Fruit fly (Drosophila melanogaster): Measurements from ENCODE around the gene Mms19.
A peak's percentile ranks its signal among the peaks of the same experiment; 100 is the strongest.

- TF ChIP-seq fd96Ca (GFP tag; IDR thresholded peaks at IDR 0.05), result peak; percentile 87
- TF ChIP-seq rn (GFP tag; IDR thresholded peaks at IDR 0.05), result peak; percentile 63
- peak; percentile 79 for TF ChIP-seq Ets98B (GFP tag; IDR thresholded peaks at IDR 0.05)
- TF ChIP-seq CG8301 (tag; optimal IDR thresholded peaks at IDR 0.05), result peak; percentile 90
- TF ChIP-seq CG8159 (tag; optimal IDR thresholded peaks at IDR 0.05), result peak; percentile 89
- peak; percentile 90 for TF ChIP-seq CG14655 (GFP tag; optimal IDR thresholded peaks at IDR 0.05)
- peak; percentile 90 for TF ChIP-seq CG15710 (tag; optimal IDR thresholded peaks at IDR 0.05)
- peak; percentile 45 for TF ChIP-seq D1 (tag; optimal IDR thresholded peaks at IDR 0.05)
- peak; percentile 76 for TF ChIP-seq CG32121 (GFP tag; IDR thresholded peaks at IDR 0.05)
- peak; percentile 88 for TF ChIP-seq EcR (GFP tag; optimal IDR thresholded peaks at IDR 0.05)
- peak; percentile 80 for TF ChIP-seq CG12605 (GFP tag; IDR thresholded peaks at IDR 0.05)
- peak; percentile 70 for TF ChIP-seq gl (tag; optimal IDR thresholded peaks at IDR 0.05)
- TF ChIP-seq Pif1B (GFP tag; optimal IDR thresholded peaks at IDR 0.05), result peak; percentile 83
These were observed 16.7 kb upstream of the Mms19 start for dm6 chr3R:5215334-5216307.

Measured in whole organism, pupa.